Worm (Caenorhabditis elegans) whole organism, L2 larva: ENCODE measurements around the gene ech-6.

Experiments
- alr-1 ChIP-seq: fragments of 150-350 bp; optimal IDR thresholded peaks from 2 replicates; lab custom pipeline; 2014; ENCODE audit warnings: missing biosample characterization, missing genetic modification characterization
- ama-1 ChIP-seq: fragments of 150-350 bp; optimal IDR thresholded peaks from 2 replicates; lab custom pipeline; 2018; ENCODE audit warnings: inconsistent platforms
- blmp-1 ChIP-seq: sonication (generic microtip); optimal IDR thresholded peaks from 2 replicates; lab custom pipeline; 2017; ENCODE audit warnings: missing genetic modification characterization, mild to moderate bottlenecking, missing compliant biosample characterization, antibody characterized with exemption, moderate library complexity; ENCODE audit not compliant: insufficient read depth
- ceh-82 ChIP-seq: fragments of 150-350 bp; optimal IDR thresholded peaks from 2 replicates; lab custom pipeline; 2014; ENCODE audit warnings: missing biosample characterization, missing genetic modification characterization
- lin-11 ChIP-seq: fragments of 150-350 bp; sonication (generic microtip); optimal IDR thresholded peaks from 2 replicates; lab custom pipeline; 2014; ENCODE audit warnings: missing biosample characterization, missing genetic modification characterization, inconsistent platforms, mixed read lengths
- lin-39 ChIP-seq: fragments of 150-350 bp; optimal IDR thresholded peaks from 2 replicates; lab custom pipeline; 2014; ENCODE audit warnings: missing biosample characterization, missing genetic modification reagents, missing genetic modification characterization
- nhr-25 ChIP-seq: fragments of 150-350 bp; sonication (generic microtip); optimal IDR thresholded peaks from 3 replicates; lab custom pipeline; 2014; ENCODE audit warnings: missing biosample characterization, missing genetic modification characterization
- nhr-6 ChIP-seq: fragments of 150-350 bp; optimal IDR thresholded peaks from 2 replicates; lab custom pipeline; 2014; ENCODE audit warnings: missing biosample characterization, missing genetic modification characterization
- sma-9 ChIP-seq, 2 experiments: fragments of 150-350 bp in 1 of 2; sonication (generic microtip) in 1 of 2; optimal IDR thresholded peaks; 2 replicates each; lab custom pipeline; 2014 to 2016; ENCODE audit warnings: missing genetic modification characterization in 2 of 2, mild to moderate bottlenecking in 1 of 2, missing biosample characterization in 1 of 2, missing compliant biosample characterization in 1 of 2, missing genetic modification reagents in 1 of 2, moderate library complexity in 1 of 2
- ztf-4 ChIP-seq: fragments of 150-350 bp; optimal IDR thresholded peaks from 2 replicates; lab custom pipeline; 2014; ENCODE audit warnings: missing biosample characterization, missing genetic modification characterization

DNA sequence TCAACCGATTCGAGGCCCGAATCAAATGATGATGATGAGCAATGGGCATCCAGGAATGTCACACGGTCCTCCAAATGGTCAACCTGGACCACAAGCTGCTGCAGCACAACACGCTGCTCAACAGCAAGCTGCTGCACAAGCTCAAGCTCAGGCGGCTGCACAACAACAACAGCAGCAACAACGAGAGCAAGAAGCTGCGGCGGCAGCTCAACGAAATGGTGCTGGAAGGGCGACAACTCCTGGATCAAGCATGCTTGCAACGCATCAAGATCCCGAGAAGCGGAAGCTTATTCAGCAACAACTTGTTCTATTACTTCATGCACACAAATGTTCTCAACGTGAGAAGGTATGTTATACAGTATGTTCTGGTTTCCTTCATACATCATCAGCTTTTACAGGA, 15.3 kb upstream of the ech-6 start:
- TF ChIP-seq lin-11 (tag; lab: Kevin White, UChicago) (no peak), sma-9 (GFP tag; optimal IDR thresholded peaks at IDR 0.05; lab: Kevin White, UChicago) (no peak), sma-9 (tag; optimal IDR thresholded peaks at IDR 0.05; lab: Kevin White, UChicago) (no peak), ceh-82 (tag; lab: Kevin White, UChicago) (no peak), lin-39 (no peak), nhr-6 (tag; lab: Kevin White, UChicago) (no peak), blmp-1 (tag; lab: Kevin White, UChicago) (no peak), ama-1 (lab: Kevin White, UChicago) (no peak), ztf-4 (tag; lab: Kevin White, UChicago) (no peak), nhr-25 (no peak), alr-1 (tag; lab: Kevin White, UChicago) (no peak)
